Worm (Caenorhabditis elegans) whole organism, young adult: ENCODE results near the gene sru-27.

ENCODE experiments used
- B0019.2 ChIP-seq: fragments of 200-800 bp; sonication (Bioruptor generic); conservative IDR thresholded peaks from 2 replicates; pipeline ENCODE4 v1.3.6; 2022; ENCODE audit warnings: missing genetic modification reagents, missing genetic modification characterization, missing compliant biosample characterization
- B0336.3 ChIP-seq: fragments of 200-800 bp; sonication (Bioruptor generic); IDR thresholded peaks from 2 replicates; pipeline ENCODE4 v1.3.6; 2022; ENCODE audit warnings: missing genetic modification characterization, missing compliant biosample characterization
- D2030.7 ChIP-seq: fragments of 200-800 bp; sonication (Bioruptor generic); IDR thresholded peaks from 2 replicates; pipeline ENCODE4 v1.3.6; 2022; ENCODE audit warnings: missing genetic modification reagents, missing genetic modification characterization, missing compliant biosample characterization
- F52B5.7 ChIP-seq: sonication (generic microtip); optimal IDR thresholded peaks from 2 replicates; lab custom pipeline; 2016; ENCODE audit warnings: mild to moderate bottlenecking, missing genetic modification characterization, missing compliant biosample characterization
- K12H6.12 ChIP-seq: fragments of 200-800 bp; sonication (Bioruptor generic); optimal IDR thresholded peaks from 2 replicates; lab custom pipeline; 2018; ENCODE audit warnings: mild to moderate bottlenecking, missing genetic modification characterization, missing compliant biosample characterization
- Y67H2A.10 ChIP-seq: fragments of 200-800 bp; sonication (Bioruptor generic); conservative IDR thresholded peaks from 2 replicates; pipeline ENCODE4 v1.3.6; 2022; ENCODE audit warnings: missing genetic modification reagents, missing genetic modification characterization, missing compliant biosample characterization
- aptf-2 ChIP-seq: fragments of 200-800 bp; sonication (Bioruptor generic); conservative IDR thresholded peaks from 2 replicates; pipeline ENCODE4 v1.3.6; 2022; ENCODE audit warnings: missing genetic modification reagents, missing genetic modification characterization, missing compliant biosample characterization
- aptf-3 ChIP-seq: fragments of 200-800 bp; sonication (Bioruptor generic); IDR thresholded peaks from 2 replicates; pipeline ENCODE4 v1.3.6; 2022; ENCODE audit warnings: missing genetic modification characterization, missing compliant biosample characterization
- attf-5 ChIP-seq: fragments of 200-800 bp; sonication (Bioruptor generic); optimal IDR thresholded peaks from 2 replicates; lab custom pipeline; 2018; ENCODE audit warnings: mild to moderate bottlenecking, missing genetic modification characterization, missing compliant biosample characterization
- attf-6 ChIP-seq: fragments of 200-800 bp; sonication (Bioruptor generic); IDR thresholded peaks from 2 replicates; pipeline ENCODE4 v1.3.6; 2022; ENCODE audit warnings: missing genetic modification reagents, missing genetic modification characterization, missing compliant biosample characterization
- bed-2 ChIP-seq: fragments of 200-800 bp; sonication (Bioruptor generic); IDR thresholded peaks from 2 replicates; pipeline ENCODE4 v1.3.6; 2022; ENCODE audit warnings: missing genetic modification reagents, missing genetic modification characterization, missing compliant biosample characterization
- cebp-2 ChIP-seq: fragments of 200-800 bp; sonication (Bioruptor generic); IDR thresholded peaks from 2 replicates; pipeline ENCODE4 v1.3.6; 2022; ENCODE audit warnings: missing genetic modification characterization, missing compliant biosample characterization
- ceh-100 ChIP-seq: fragments of 200-800 bp; sonication (Bioruptor generic); IDR thresholded peaks from 2 replicates; pipeline ENCODE4 v1.3.6; 2022; ENCODE audit warnings: missing genetic modification reagents, missing genetic modification characterization, missing compliant biosample characterization
- ceh-27 ChIP-seq: fragments of 200-800 bp; sonication (Bioruptor generic); optimal IDR thresholded peaks from 2 replicates; lab custom pipeline; 2018; ENCODE audit warnings: mild to moderate bottlenecking, missing genetic modification characterization, moderate library complexity, missing compliant biosample characterization
- ceh-40 ChIP-seq: fragments of 200-800 bp; sonication (Bioruptor generic); IDR thresholded peaks from 2 replicates; pipeline ENCODE4 v1.3.6; 2022; ENCODE audit warnings: missing genetic modification characterization, missing compliant biosample characterization
- ceh-91 ChIP-seq: fragments of 200-800 bp; sonication (Bioruptor generic); IDR thresholded peaks from 2 replicates; pipeline ENCODE4 v1.3.6; 2022; ENCODE audit warnings: missing genetic modification reagents, missing genetic modification characterization, missing compliant biosample characterization
- dpl-1 ChIP-seq: fragments of 150-350 bp; optimal IDR thresholded peaks from 2 replicates; lab custom pipeline; 2014; ENCODE audit warnings: missing biosample characterization, missing genetic modification reagents, missing genetic modification characterization
- gei-17 ChIP-seq: fragments of 200-800 bp; sonication (Bioruptor generic); optimal IDR thresholded peaks from 2 replicates; lab custom pipeline; 2018; ENCODE audit warnings: mild to moderate bottlenecking, missing genetic modification characterization, missing compliant biosample characterization
- him-1 ChIP-seq: sonication (generic microtip); optimal IDR thresholded peaks from 2 replicates; lab custom pipeline; 2016; ENCODE audit warnings: missing genotype, missing genetic modification reagents, missing genetic modification characterization, missing compliant biosample characterization
- let-607 ChIP-seq, 2 experiments: fragments of 200-800 bp in 1 of 2; sonication (Bioruptor generic) in 1 of 2; sonication (generic microtip) in 1 of 2; optimal IDR thresholded peaks; 2 replicates each; lab custom pipeline; 2016 to 2018; ENCODE audit warnings: mild to moderate bottlenecking in 2 of 2, missing compliant biosample characterization in 2 of 2, missing genetic modification characterization in 2 of 2, moderate library complexity in 2 of 2, missing genotype in 1 of 2
- lin-40 ChIP-seq: sonication (generic microtip); optimal IDR thresholded peaks from 2 replicates; lab custom pipeline; 2016; ENCODE audit warnings: missing genetic modification characterization, mild to moderate bottlenecking, missing compliant biosample characterization, missing genotype, missing genetic modification reagents
- lin-54 ChIP-seq: fragments of 200-800 bp; sonication (Bioruptor generic); optimal IDR thresholded peaks from 2 replicates; lab custom pipeline; 2018; ENCODE audit warnings: mild to moderate bottlenecking, missing genetic modification characterization, missing compliant biosample characterization
- lsl-1 ChIP-seq: fragments of 200-800 bp; sonication (Bioruptor generic); optimal IDR thresholded peaks from 2 replicates; lab custom pipeline; 2018; ENCODE audit warnings: mild to moderate bottlenecking, missing genetic modification characterization, moderate library complexity, missing compliant biosample characterization
- madf-3 ChIP-seq: fragments of 200-800 bp; sonication (Bioruptor generic); IDR thresholded peaks from 2 replicates; pipeline ENCODE4 v1.3.6; 2022; ENCODE audit warnings: missing genetic modification reagents, missing genetic modification characterization, missing compliant biosample characterization
- mcd-1 ChIP-seq: fragments of 200-800 bp; sonication (Bioruptor generic); IDR thresholded peaks from 2 replicates; pipeline ENCODE4 v1.3.6; 2022; ENCODE audit warnings: missing genetic modification reagents, missing genetic modification characterization, missing compliant biosample characterization
- nfya-2 ChIP-seq: fragments of 200-800 bp; sonication (Bioruptor generic); IDR thresholded peaks from 2 replicates; pipeline ENCODE4 v1.3.6; 2022; ENCODE audit warnings: missing genetic modification reagents, missing genetic modification characterization, missing compliant biosample characterization
- nhr-90 ChIP-seq: sonication (generic microtip); optimal IDR thresholded peaks from 2 replicates; lab custom pipeline; 2016; ENCODE audit warnings: missing genotype, mild to moderate bottlenecking, missing genetic modification characterization, missing compliant biosample characterization
- pbrm-1 ChIP-seq: fragments of 200-800 bp; sonication (Bioruptor generic); IDR thresholded peaks from 2 replicates; pipeline ENCODE4 v1.3.6; 2022; ENCODE audit warnings: missing genetic modification reagents, missing genetic modification characterization, missing compliant biosample characterization
- repo-1 ChIP-seq: sonication (generic microtip); optimal IDR thresholded peaks from 2 replicates; lab custom pipeline; 2017; ENCODE audit warnings: mild to moderate bottlenecking, missing genetic modification characterization, missing compliant biosample characterization
- snpc-1.1 ChIP-seq: sonication (generic microtip); optimal IDR thresholded peaks from 2 replicates; lab custom pipeline; 2017; ENCODE audit warnings: missing genetic modification characterization, mild to moderate bottlenecking, missing compliant biosample characterization, antibody characterized with exemption, moderate library complexity, missing genotype, missing genetic modification reagents; ENCODE audit not compliant: insufficient read depth
- snpc-1.3 ChIP-seq: sonication (generic microtip); optimal IDR thresholded peaks from 2 replicates; lab custom pipeline; 2017; ENCODE audit warnings: missing genetic modification characterization, mild to moderate bottlenecking, missing compliant biosample characterization, antibody characterized with exemption, moderate library complexity, missing genotype, missing genetic modification reagents; ENCODE audit not compliant: insufficient read depth
- unc-62 ChIP-seq: fragments of 150-350 bp; optimal IDR thresholded peaks from 2 replicates; lab custom pipeline; 2014; ENCODE audit warnings: missing biosample characterization, missing genetic modification reagents, missing genetic modification characterization

sru-27 gene

DNA sequence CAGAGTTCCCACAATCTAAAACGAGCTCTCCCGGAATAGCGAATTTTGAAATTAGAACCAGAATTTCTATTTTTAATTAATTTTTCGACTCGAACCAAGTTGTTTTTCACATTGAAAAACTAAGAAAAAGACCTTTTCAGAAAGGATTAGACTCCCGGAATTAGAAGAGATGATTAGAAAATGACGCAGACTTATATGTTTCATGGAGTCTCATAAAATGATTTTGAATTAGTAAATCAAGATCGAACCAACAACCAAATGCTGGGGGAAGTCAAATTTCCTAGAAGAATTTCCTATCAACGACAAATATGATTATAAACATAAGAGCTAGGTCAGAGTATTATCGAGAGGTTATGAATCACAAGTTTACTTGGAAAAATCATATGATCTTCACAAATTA lies 10.6 kb upstream of the sru-27 start:
- no peak for TF ChIP-seq gei-17 (GFP tag; lab: Kevin White, UChicago)
- no peak for TF ChIP-seq B0019.2 (GFP tag; lab: Robert Waterston, UW)
- TF ChIP-seq dpl-1, result no peak
- TF ChIP-seq attf-6 (GFP tag; lab: Robert Waterston, UW), result no peak
- no peak for TF ChIP-seq pbrm-1 (GFP tag; lab: Robert Waterston, UW)
- TF ChIP-seq D2030.7 (GFP tag; lab: Robert Waterston, UW), result no peak
- TF ChIP-seq ceh-40 (GFP tag; lab: Robert Waterston, UW), result no peak
- no peak for TF ChIP-seq lin-54
- no peak for TF ChIP-seq ceh-27 (GFP tag; lab: Kevin White, UChicago)
- TF ChIP-seq ceh-100 (GFP tag; lab: Robert Waterston, UW), result no peak

DNA sequence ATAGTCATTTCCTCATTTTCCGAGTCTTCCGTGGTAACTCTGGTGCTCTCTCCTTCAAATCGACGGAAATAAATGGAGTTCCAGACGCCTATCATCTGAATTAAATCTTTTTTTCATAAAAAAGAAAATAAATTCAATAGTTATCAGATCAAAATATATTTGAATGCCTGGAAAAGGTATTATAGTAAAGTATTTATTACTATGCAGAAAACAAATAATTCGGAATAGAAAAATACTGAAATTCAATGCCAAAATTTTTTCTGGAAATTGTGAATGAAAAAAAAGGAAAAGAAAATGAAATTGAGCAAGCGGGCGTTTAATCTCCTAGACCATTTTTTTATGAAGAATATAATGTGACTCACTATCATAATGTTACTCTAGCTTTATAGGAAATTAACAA lies 7.7 kb upstream of the sru-27 start, which contains the start of gene C38C3.6:
Gene C38C3.6 (minus strand): TSS at position 101 of the 400 bp plus-strand sequence.
- TF ChIP-seq attf-6 (GFP tag; lab: Robert Waterston, UW), result no peak
- TF ChIP-seq Y67H2A.10, result no peak
- no peak for TF ChIP-seq attf-5 (GFP tag; lab: Kevin White, UChicago)
- TF ChIP-seq unc-62 (GFP tag; lab: Kevin White, UChicago), result no peak
- no peak for TF ChIP-seq him-1 (tag; lab: Kevin White, UChicago)
- no peak for TF ChIP-seq nhr-90
- TF ChIP-seq let-607 (tag; optimal IDR thresholded peaks at IDR 0.05; lab: Kevin White, UChicago), result no peak

DNA sequence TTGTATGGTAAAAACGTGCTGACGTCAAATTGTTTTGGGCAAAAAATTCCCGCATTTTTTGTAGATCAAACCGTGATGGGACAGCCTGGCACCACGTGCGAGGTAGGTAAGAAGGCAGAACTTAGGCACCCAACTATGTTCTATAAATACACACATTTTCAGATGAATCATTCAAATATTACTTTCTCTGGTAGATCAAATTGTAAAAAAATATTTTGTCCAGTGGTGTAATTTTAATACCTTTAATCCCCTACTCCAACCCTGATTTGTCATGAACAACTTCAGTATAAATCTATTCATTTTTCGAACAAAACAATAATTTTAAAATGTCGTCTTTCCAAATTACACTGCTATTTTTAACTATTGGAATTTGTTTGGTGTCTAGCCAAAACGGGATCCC lies 4.8 kb upstream of the sru-27 start, which contains the start of gene spig-7:
Gene spig-7 (plus strand): TSS at position 301 of the 400 bp plus-strand sequence.
- no peak for TF ChIP-seq nfya-2 (GFP tag; lab: Robert Waterston, UW)
- TF ChIP-seq aptf-2 (GFP tag; lab: Robert Waterston, UW), result no peak

DNA sequence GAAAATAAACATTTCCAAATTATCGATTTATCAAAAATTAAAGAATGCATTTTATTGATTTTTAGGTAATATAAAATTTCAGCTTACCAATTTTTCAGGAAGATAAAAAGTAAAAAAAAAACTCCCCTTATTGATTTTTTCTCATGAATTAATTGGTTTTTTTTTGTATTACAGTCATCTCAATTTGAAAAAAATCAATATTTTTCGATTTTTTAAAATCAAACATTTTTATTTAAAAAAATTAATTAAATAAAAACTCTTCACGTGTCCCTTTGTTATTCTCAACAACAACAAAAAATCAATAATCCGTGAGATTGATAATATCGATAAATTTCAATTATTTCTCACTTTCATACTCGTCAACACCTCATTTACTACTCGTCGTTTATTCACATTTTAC lies 3.9 kb upstream of the sru-27 start, which contains the start of gene C38C3.3:
Gene C38C3.3 (plus strand): TSS at position 301 of the 400 bp plus-strand sequence.
- TF ChIP-seq madf-3 (GFP tag; lab: Robert Waterston, UW) (no peak), B0336.3 (GFP tag; lab: Robert Waterston, UW) (no peak)

- no peak for TF ChIP-seq F52B5.7 (tag; lab: Kevin White, UChicago)
- TF ChIP-seq lin-40 (tag; lab: Kevin White, UChicago), result no peak
- no peak for TF ChIP-seq lsl-1 (GFP tag; lab: Kevin White, UChicago)
- TF ChIP-seq aptf-3, result no peak
- no peak for TF ChIP-seq snpc-1.3 (tag; lab: Kevin White, UChicago)
- TF ChIP-seq bed-2, result no peak
- no peak for TF ChIP-seq aptf-2 (GFP tag; lab: Robert Waterston, UW)
- TF ChIP-seq cebp-2, result no peak
- TF ChIP-seq K12H6.12 (tag; lab: Kevin White, UChicago), result no peak
- no peak for TF ChIP-seq attf-5 (GFP tag; lab: Kevin White, UChicago)
- TF ChIP-seq repo-1 (tag; lab: Kevin White, UChicago), result no peak
- TF ChIP-seq ceh-91 (GFP tag; lab: Robert Waterston, UW), result no peak
- TF ChIP-seq mcd-1 (GFP tag; lab: Robert Waterston, UW), result no peak
- no peak for TF ChIP-seq snpc-1.1 (tag; lab: Kevin White, UChicago)
- TF ChIP-seq let-607 (tag; optimal IDR thresholded peaks at IDR 0.05; lab: Kevin White, UChicago), result no peak
- TF ChIP-seq dpl-1, result no peak
- TF ChIP-seq, all 124 proteins: peak for 0
Measured at ce11 chrV:1495752-1496151, 3.5 kb upstream of the sru-27 start.
